Worm (Caenorhabditis elegans) whole organism, L1 larva: ENCODE results near the gene C45B11.6.

ENCODE experiments used
- mdl-1 ChIP-seq, 2 experiments: fragments of 150-350 bp; optimal IDR thresholded peaks; 2 replicates each; lab custom pipeline; 2014 to 2017; ENCODE audit warnings: missing biosample characterization in 2 of 2, missing genetic modification characterization in 2 of 2, inconsistent platforms in 1 of 2
- nhr-11 ChIP-seq: fragments of 150-350 bp; optimal IDR thresholded peaks from 2 replicates; lab custom pipeline; 2014; ENCODE audit warnings: missing biosample characterization, missing genetic modification characterization
- nhr-76 ChIP-seq: sonication (generic microtip); optimal IDR thresholded peaks from 2 replicates; lab custom pipeline; 2017; ENCODE audit warnings: missing biosample characterization, missing genetic modification characterization
- skn-1 ChIP-seq: fragments of 150-350 bp; optimal IDR thresholded peaks from 2 replicates; lab custom pipeline; 2014; ENCODE audit warnings: missing biosample characterization, missing genetic modification characterization
- unc-62 ChIP-seq: fragments of 150-350 bp; optimal IDR thresholded peaks from 2 replicates; lab custom pipeline; 2014; ENCODE audit warnings: missing biosample characterization, missing genetic modification reagents, missing genetic modification characterization
- unc-86 ChIP-seq: sonication (generic microtip); optimal IDR thresholded peaks from 2 replicates; lab custom pipeline; 2016; ENCODE audit warnings: missing genetic modification characterization, missing compliant biosample characterization
- ztf-4 ChIP-seq: fragments of 150-350 bp; optimal IDR thresholded peaks from 2 replicates; lab custom pipeline; 2014; ENCODE audit warnings: missing biosample characterization, missing genetic modification characterization

ce11 chrV:11061887-11062286, 18.0 kb downstream of the C45B11.6 start:
- no peak for TF ChIP-seq skn-1 (tag; lab: Kevin White, UChicago)
- no peak for TF ChIP-seq mdl-1 (tag; optimal IDR thresholded peaks at IDR 0.05; lab: Kevin White, UChicago)
- no peak for TF ChIP-seq nhr-11 (tag; lab: Kevin White, UChicago)
- TF ChIP-seq nhr-76 (tag; lab: Kevin White, UChicago) = no peak
- TF ChIP-seq ztf-4 (tag; lab: Kevin White, UChicago) = no peak
- TF ChIP-seq unc-86 (tag; lab: Kevin White, UChicago) = no peak
- TF ChIP-seq unc-62 (GFP tag; lab: Kevin White, UChicago) = no peak
